Worm (Caenorhabditis elegans): ENCODE measurements around the gene C14B4.2.

DNA sequence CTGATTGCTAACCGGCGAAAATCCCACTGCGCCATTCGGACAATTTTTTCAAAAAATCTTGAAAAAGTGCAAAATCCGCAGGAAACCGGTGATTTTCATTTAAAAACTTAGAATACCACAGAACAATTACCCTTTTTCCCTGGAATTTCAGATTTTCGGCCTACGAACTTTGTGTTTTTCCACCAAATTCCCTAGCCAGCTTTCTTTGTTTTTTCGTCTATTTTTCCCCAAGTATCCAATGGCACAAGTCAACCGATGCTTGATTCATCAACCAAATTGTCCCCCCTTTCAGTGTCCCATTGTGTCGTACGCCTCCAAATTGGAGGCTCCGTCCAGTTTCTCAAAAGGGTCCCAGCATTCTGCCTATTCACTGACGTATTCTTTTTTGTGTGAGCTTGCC, 7.7 kb upstream of the C14B4.2 start, which contains the start of gene Y43F8A.1:
- TF ChIP-seq dmd-4 (tag; optimal IDR thresholded peaks at IDR 0.05), result no peak
- TF ChIP-seq R02D3.7 (tag; optimal IDR thresholded peaks at IDR 0.05), result no peak
- TF ChIP-seq lsy-2 (tag; optimal IDR thresholded peaks at IDR 0.05), result no peak
- no peak for TF ChIP-seq ama-1 (optimal IDR thresholded peaks at IDR 0.05)
- TF ChIP-seq elt-3 (tag; optimal IDR thresholded peaks at IDR 0.05), result no peak
- TF ChIP-seq snpc-4 (tag; optimal IDR thresholded peaks at IDR 0.05), result no peak
- TF ChIP-seq unc-39 (tag; optimal IDR thresholded peaks at IDR 0.05), result no peak
- TF ChIP-seq zag-1 (tag; optimal IDR thresholded peaks at IDR 0.05), result no peak
- no peak for TF ChIP-seq nhr-237 (tag; optimal IDR thresholded peaks at IDR 0.05)
- no peak for TF ChIP-seq crh-2 (tag; optimal IDR thresholded peaks at IDR 0.05)
- no peak for TF ChIP-seq mdl-1 (tag; optimal IDR thresholded peaks at IDR 0.05)
- TF ChIP-seq peb-1 (tag; optimal IDR thresholded peaks at IDR 0.05), result no peak
- TF ChIP-seq nhr-11 (tag; optimal IDR thresholded peaks at IDR 0.05), result no peak
- no peak for TF ChIP-seq aly-2 (tag; optimal IDR thresholded peaks at IDR 0.05)

Data from whole organism, L2 larva.